Fruit fly (Drosophila melanogaster): Measurements from ENCODE around the gene VhaPPA1-1.

DNA sequence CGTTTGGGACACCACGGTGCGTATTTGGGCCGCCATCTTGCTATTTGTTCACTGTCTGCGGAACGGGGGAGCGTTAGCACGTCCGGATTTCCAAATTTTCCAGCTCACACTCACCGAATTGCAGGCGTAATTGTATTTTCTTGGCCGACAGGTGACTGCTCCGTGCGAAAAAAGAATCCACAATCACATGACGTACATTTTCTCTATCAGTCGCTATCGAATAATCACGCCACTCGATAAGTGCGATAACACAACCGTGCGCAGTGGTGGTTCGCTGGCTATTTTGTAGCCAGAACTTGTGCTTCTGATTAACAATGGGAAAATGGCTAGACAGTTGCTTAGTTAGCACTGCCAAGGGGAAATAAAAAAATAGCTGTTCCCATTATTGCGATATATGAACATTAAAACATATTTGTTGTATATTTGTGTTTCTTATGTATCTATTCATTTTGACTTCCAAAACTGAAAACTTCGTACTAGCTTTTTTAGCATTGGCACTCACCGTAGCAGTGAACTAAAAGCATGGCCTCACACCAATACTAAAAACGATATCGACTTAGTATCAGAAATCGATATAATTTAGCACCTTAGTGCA lies at the start of gene VhaPPA1-1:
- TF ChIP-seq CG10348 (GFP tag; IDR thresholded peaks at IDR 0.05) (no peak), CG12605 (GFP tag; IDR thresholded peaks at IDR 0.05) (no peak), Snoo (tag; optimal IDR thresholded peaks at IDR 0.05) (no peak), CG34367 (tag; optimal IDR thresholded peaks at IDR 0.05) (no peak), fd96Ca (GFP tag; IDR thresholded peaks at IDR 0.05) (no peak)
